Worm (Caenorhabditis elegans): Measurements from ENCODE around the gene M70.3.
"Not testable (repeated sequence)": the region's sequence is repeated elsewhere in the genome, so short reads cannot be mapped to it uniquely, and the experiment has no call there.

The M70.3 gene

DNA sequence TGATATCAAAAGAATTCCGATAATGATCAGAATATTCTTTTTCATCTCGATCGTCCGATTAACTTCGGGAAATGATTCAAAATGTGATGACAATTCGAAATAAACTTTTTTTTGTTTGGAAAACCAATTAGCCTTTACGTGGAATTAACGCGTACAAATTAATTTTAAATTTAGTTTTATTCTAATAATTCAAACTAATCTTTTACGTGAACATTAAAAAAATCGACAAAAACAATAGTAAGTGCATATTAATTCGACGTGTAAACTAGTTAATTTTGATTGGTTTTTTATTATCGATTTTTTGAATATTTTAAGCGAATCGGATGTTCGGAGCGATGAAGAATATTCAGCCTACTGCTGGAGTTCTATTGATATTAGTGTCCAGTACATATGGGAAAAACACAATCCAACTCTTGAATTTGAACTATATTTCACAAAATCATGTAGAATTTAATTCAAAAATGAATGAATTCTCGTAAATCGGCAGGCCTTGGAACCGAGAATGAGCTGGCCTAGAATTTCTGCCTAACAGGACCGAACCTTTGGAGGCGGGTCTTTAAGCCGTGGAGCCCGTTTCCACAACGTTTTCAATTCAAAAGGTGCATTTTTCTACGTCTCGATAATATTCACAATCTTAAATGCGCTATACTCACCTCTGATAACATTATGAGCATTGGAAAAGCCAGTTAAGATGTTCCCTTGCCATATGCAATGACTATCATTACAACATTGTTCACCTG lies at the start of gene M70.3, which contains the start of gene M70.2:
Gene M70.3, minus strand, starts transcription at position 101 of the 740 bp plus-strand sequence.
Gene M70.2, plus strand, starts transcription at position 690 of the 740 bp plus-strand sequence.
- TF ChIP-seq W03F9.2 (tag; optimal IDR thresholded peaks at IDR 0.05) (no peak), him-1 (tag; optimal IDR thresholded peaks at IDR 0.05) (no peak), dao-5 (tag; optimal IDR thresholded peaks at IDR 0.05) (no peak)

- no peak for TF ChIP-seq dao-5 (tag; optimal IDR thresholded peaks at IDR 0.05)
Observed at ce11 chrIV:2284462-2285047, 42.3 kb upstream of the M70.3 start.

ce11 chrIV:2281353-2281976 lies 39.2 kb upstream of the M70.3 start:
- TF ChIP-seq W03F9.2 (tag; optimal IDR thresholded peaks at IDR 0.05) = no peak
- no peak for TF ChIP-seq dao-5 (tag; optimal IDR thresholded peaks at IDR 0.05)
- no peak for TF ChIP-seq him-1 (tag; optimal IDR thresholded peaks at IDR 0.05)

- not testable (repeated sequence) for TF ChIP-seq W03F9.2, him-1, dao-5 (tag; optimal IDR thresholded peaks at IDR 0.05)
Observed at ce11 chrIV:2275545-2275944, 33.3 kb upstream of the M70.3 start, which contains the start of gene M70.5. Gene M70.5, minus strand, starts transcription at chrIV:2275622.

DNA sequence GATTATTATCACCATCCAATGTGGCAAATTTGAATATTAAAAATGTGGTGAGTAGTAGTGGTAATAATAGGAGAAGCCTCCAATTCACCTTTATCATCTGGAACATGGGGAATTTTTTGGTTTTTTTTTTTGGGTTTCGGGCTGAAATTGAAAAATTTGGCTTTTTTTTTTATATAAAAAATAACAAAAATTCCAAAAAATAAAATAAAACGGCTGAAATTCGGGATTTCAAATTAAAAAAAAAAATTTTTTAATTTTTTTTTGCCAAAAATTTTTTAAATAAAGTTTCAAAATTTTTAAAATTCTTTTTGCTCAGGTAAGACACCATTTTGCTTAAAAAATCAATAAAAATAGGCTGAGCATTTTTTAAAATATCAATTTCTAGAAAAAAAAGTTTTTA lies 21.3 kb upstream of the M70.3 start, which contains the start of gene famp-1:
Gene famp-1, minus strand, starts transcription at position 101 of the 400 bp plus-strand sequence.
- TF ChIP-seq W03F9.2 (tag; optimal IDR thresholded peaks at IDR 0.05) (no peak), dao-5 (tag; optimal IDR thresholded peaks at IDR 0.05) (no peak), him-1 (tag; optimal IDR thresholded peaks at IDR 0.05) (no peak)

ce11 chrIV:2253392-2254048 lies 11.3 kb upstream of the M70.3 start:
- TF ChIP-seq him-1 (tag; optimal IDR thresholded peaks at IDR 0.05) (no peak), dao-5 (tag; optimal IDR thresholded peaks at IDR 0.05) (no peak), W03F9.2 (tag; optimal IDR thresholded peaks at IDR 0.05) (no peak)

- TF ChIP-seq W03F9.2 (tag; optimal IDR thresholded peaks at IDR 0.05) = no peak
- TF ChIP-seq dao-5 (tag; optimal IDR thresholded peaks at IDR 0.05) = no peak
- TF ChIP-seq him-1 (tag; optimal IDR thresholded peaks at IDR 0.05) = no peak
Observed at ce11 chrIV:2246150-2246549, 3.9 kb upstream of the M70.3 start.

- TF ChIP-seq W03F9.2, dao-5, him-1 (tag; optimal IDR thresholded peaks at IDR 0.05): not testable (repeated sequence)
Observed at ce11 chrIV:2245565-2245964, 3.3 kb upstream of the M70.3 start, which contains the start of gene M70.1. Gene M70.1, plus strand, starts transcription at chrIV:2245865.

ce11 chrIV:2236654-2237613 lies 5.3 kb downstream of the M70.3 start:
- TF ChIP-seq him-1 (tag; optimal IDR thresholded peaks at IDR 0.05) (no peak), dao-5 (tag; optimal IDR thresholded peaks at IDR 0.05) (no peak)

- TF ChIP-seq dao-5 (tag; optimal IDR thresholded peaks at IDR 0.05) = no peak
- no peak for TF ChIP-seq W03F9.2 (tag; optimal IDR thresholded peaks at IDR 0.05)
- TF ChIP-seq him-1 (tag; optimal IDR thresholded peaks at IDR 0.05) = no peak
Observed at ce11 chrIV:2235983-2236382, 6.3 kb downstream of the M70.3 start.

- TF ChIP-seq him-1 (tag; optimal IDR thresholded peaks at IDR 0.05) (no peak), dao-5 (tag; optimal IDR thresholded peaks at IDR 0.05) (no peak), W03F9.2 (tag; optimal IDR thresholded peaks at IDR 0.05) (no peak)
Observed at ce11 chrIV:2228678-2229077, 13.6 kb downstream of the M70.3 start.

ce11 chrIV:2223685-2224084 lies 18.6 kb downstream of the M70.3 start:
- TF ChIP-seq W03F9.2 (tag; optimal IDR thresholded peaks at IDR 0.05) (no peak), dao-5 (tag; optimal IDR thresholded peaks at IDR 0.05) (no peak), him-1 (tag; optimal IDR thresholded peaks at IDR 0.05) (no peak)

All from whole organism, L4/young adult.